Worm (Caenorhabditis elegans) whole organism, young adult: ENCODE results near the gene C54D10.9.

Experiments
- B0019.2 ChIP-seq: fragments of 200-800 bp; sonication (Bioruptor generic); conservative IDR thresholded peaks from 2 replicates; pipeline ENCODE4 v1.3.6; 2022; ENCODE audit warnings: missing genetic modification reagents, missing genetic modification characterization, missing compliant biosample characterization
- B0035.1 ChIP-seq: sonication (generic microtip); optimal IDR thresholded peaks from 2 replicates; lab custom pipeline; 2016; ENCODE audit warnings: missing genetic modification characterization, mild to moderate bottlenecking, missing compliant biosample characterization, missing genotype, missing genetic modification reagents
- B0261.1 ChIP-seq: sonication (generic microtip); optimal IDR thresholded peaks from 2 replicates; lab custom pipeline; 2016; ENCODE audit warnings: mild to moderate bottlenecking, missing genetic modification characterization, moderate library complexity, missing compliant biosample characterization
- C06A6.2 ChIP-seq: fragments of 200-800 bp; sonication (Bioruptor generic); conservative IDR thresholded peaks from 2 replicates; pipeline ENCODE4 v1.3.6; 2022; ENCODE audit warnings: missing genetic modification characterization, missing compliant biosample characterization
- F57C9.4 ChIP-seq: sonication (generic microtip); optimal IDR thresholded peaks from 2 replicates; lab custom pipeline; 2017; ENCODE audit warnings: mild to moderate bottlenecking, missing genetic modification characterization, missing compliant biosample characterization
- K11D2.4 ChIP-seq: fragments of 200-800 bp; sonication (Bioruptor generic); IDR thresholded peaks from 2 replicates; pipeline ENCODE4 v1.3.6; 2022; ENCODE audit warnings: missing genetic modification reagents, missing genetic modification characterization, missing compliant biosample characterization
- ZK185.1 ChIP-seq: sonication (generic microtip); optimal IDR thresholded peaks from 2 replicates; lab custom pipeline; 2016; ENCODE audit warnings: mild to moderate bottlenecking, missing genetic modification characterization, missing compliant biosample characterization; ENCODE audit not compliant: poor library complexity, severe bottlenecking
- aptf-2 ChIP-seq: fragments of 200-800 bp; sonication (Bioruptor generic); conservative IDR thresholded peaks from 2 replicates; pipeline ENCODE4 v1.3.6; 2022; ENCODE audit warnings: missing genetic modification reagents, missing genetic modification characterization, missing compliant biosample characterization
- aptf-3 ChIP-seq: fragments of 200-800 bp; sonication (Bioruptor generic); IDR thresholded peaks from 2 replicates; pipeline ENCODE4 v1.3.6; 2022; ENCODE audit warnings: missing genetic modification characterization, missing compliant biosample characterization
- atf-7 ChIP-seq: sonication (generic microtip); optimal IDR thresholded peaks from 2 replicates; lab custom pipeline; 2017; ENCODE audit warnings: mild to moderate bottlenecking, missing genetic modification characterization, missing compliant biosample characterization
- athp-1 ChIP-seq: sonication (generic microtip); optimal IDR thresholded peaks from 2 replicates; lab custom pipeline; 2017; ENCODE audit warnings: mild to moderate bottlenecking, missing genetic modification characterization, missing compliant biosample characterization
- attf-3 ChIP-seq: fragments of 200-800 bp; sonication (Bioruptor generic); conservative IDR thresholded peaks from 2 replicates; pipeline ENCODE4 v1.3.6; 2022; ENCODE audit warnings: missing genetic modification reagents, missing genetic modification characterization, missing compliant biosample characterization
- attf-5 ChIP-seq: fragments of 200-800 bp; sonication (Bioruptor generic); optimal IDR thresholded peaks from 2 replicates; lab custom pipeline; 2018; ENCODE audit warnings: mild to moderate bottlenecking, missing genetic modification characterization, missing compliant biosample characterization
- attf-6 ChIP-seq: fragments of 200-800 bp; sonication (Bioruptor generic); IDR thresholded peaks from 2 replicates; pipeline ENCODE4 v1.3.6; 2022; ENCODE audit warnings: missing genetic modification reagents, missing genetic modification characterization, missing compliant biosample characterization
- bed-2 ChIP-seq: fragments of 200-800 bp; sonication (Bioruptor generic); IDR thresholded peaks from 2 replicates; pipeline ENCODE4 v1.3.6; 2022; ENCODE audit warnings: missing genetic modification reagents, missing genetic modification characterization, missing compliant biosample characterization
- ceh-27 ChIP-seq: fragments of 200-800 bp; sonication (Bioruptor generic); optimal IDR thresholded peaks from 2 replicates; lab custom pipeline; 2018; ENCODE audit warnings: mild to moderate bottlenecking, missing genetic modification characterization, moderate library complexity, missing compliant biosample characterization
- ceh-58 ChIP-seq: fragments of 200-800 bp; sonication (Bioruptor generic); IDR thresholded peaks from 2 replicates; pipeline ENCODE4 v1.3.6; 2022; ENCODE audit warnings: missing genetic modification characterization, missing compliant biosample characterization
- die-1 ChIP-seq: sonication (generic microtip); optimal IDR thresholded peaks from 2 replicates; lab custom pipeline; 2016; ENCODE audit warnings: missing genotype, mild to moderate bottlenecking, missing genetic modification characterization, missing compliant biosample characterization
- dpff-1 ChIP-seq: sonication (generic microtip); optimal IDR thresholded peaks from 2 replicates; lab custom pipeline; 2017; ENCODE audit warnings: mild to moderate bottlenecking, missing genetic modification characterization, missing compliant biosample characterization
- dpl-1 ChIP-seq: fragments of 150-350 bp; optimal IDR thresholded peaks from 2 replicates; lab custom pipeline; 2014; ENCODE audit warnings: missing biosample characterization, missing genetic modification reagents, missing genetic modification characterization
- efl-1 ChIP-seq: fragments of 150-350 bp; optimal IDR thresholded peaks from 2 replicates; lab custom pipeline; 2014; ENCODE audit warnings: missing biosample characterization, missing genetic modification reagents, missing genetic modification characterization
- ekl-4 ChIP-seq: fragments of 200-800 bp; sonication (Bioruptor generic); IDR thresholded peaks from 2 replicates; pipeline ENCODE4 v1.3.6; 2022; ENCODE audit warnings: missing genetic modification reagents, missing genetic modification characterization, missing compliant biosample characterization
- ets-4 ChIP-seq: fragments of 200-800 bp; sonication (Bioruptor generic); optimal IDR thresholded peaks from 2 replicates; lab custom pipeline; 2018; ENCODE audit warnings: mild to moderate bottlenecking, missing genetic modification characterization, missing compliant biosample characterization
- hlh-12 ChIP-seq: sonication (generic microtip); optimal IDR thresholded peaks from 2 replicates; lab custom pipeline; 2016; ENCODE audit warnings: missing genetic modification characterization, missing compliant biosample characterization
- hmg-1.2 ChIP-seq: fragments of 200-800 bp; sonication (Bioruptor generic); IDR thresholded peaks from 2 replicates; pipeline ENCODE4 v1.3.6; 2022; ENCODE audit warnings: missing genetic modification reagents, missing genetic modification characterization, missing compliant biosample characterization
- lag-1 ChIP-seq: fragments of 200-800 bp; sonication (Bioruptor generic); IDR thresholded peaks from 2 replicates; pipeline ENCODE4 v1.3.6; 2022; ENCODE audit warnings: missing genetic modification reagents, missing genetic modification characterization, missing compliant biosample characterization
- let-526 ChIP-seq: fragments of 200-800 bp; sonication (Bioruptor generic); IDR thresholded peaks from 2 replicates; pipeline ENCODE4 v1.3.6; 2022; ENCODE audit warnings: missing genetic modification reagents, missing genetic modification characterization, missing compliant biosample characterization
- let-607 ChIP-seq, 2 experiments: fragments of 200-800 bp in 1 of 2; sonication (Bioruptor generic) in 1 of 2; sonication (generic microtip) in 1 of 2; optimal IDR thresholded peaks; 2 replicates each; lab custom pipeline; 2016 to 2018; ENCODE audit warnings: mild to moderate bottlenecking in 2 of 2, missing compliant biosample characterization in 2 of 2, missing genetic modification characterization in 2 of 2, moderate library complexity in 2 of 2, missing genotype in 1 of 2
- lin-35 ChIP-seq, 3 experiments: fragments of 150-350 bp in 2 of 3; sonication (generic microtip) in 1 of 3; optimal IDR thresholded peaks; 2 replicates each; lab custom pipeline; 2014 to 2018; ENCODE audit warnings: missing biosample characterization in 3 of 3, missing genetic modification characterization in 3 of 3, missing genetic modification reagents in 3 of 3
- lir-1 ChIP-seq: fragments of 200-800 bp; sonication (Bioruptor generic); conservative IDR thresholded peaks from 2 replicates; pipeline ENCODE4 v1.3.6; 2022; ENCODE audit warnings: missing genetic modification reagents, missing genetic modification characterization, missing compliant biosample characterization
- madf-6 ChIP-seq: fragments of 200-800 bp; sonication (Bioruptor generic); IDR thresholded peaks from 2 replicates; pipeline ENCODE4 v1.3.6; 2022; ENCODE audit warnings: missing genetic modification reagents, missing genetic modification characterization, missing compliant biosample characterization
- madf-8 ChIP-seq: fragments of 200-800 bp; sonication (Bioruptor generic); conservative IDR thresholded peaks from 2 replicates; pipeline ENCODE4 v1.3.6; 2022; ENCODE audit warnings: missing genetic modification reagents, missing genetic modification characterization, missing compliant biosample characterization
- mcd-1 ChIP-seq: fragments of 200-800 bp; sonication (Bioruptor generic); IDR thresholded peaks from 2 replicates; pipeline ENCODE4 v1.3.6; 2022; ENCODE audit warnings: missing genetic modification reagents, missing genetic modification characterization, missing compliant biosample characterization
- mes-4 ChIP-seq: sonication (generic microtip); optimal IDR thresholded peaks from 2 replicates; lab custom pipeline; 2016; ENCODE audit warnings: missing genotype, missing genetic modification characterization, missing compliant biosample characterization
- nfya-2 ChIP-seq: fragments of 200-800 bp; sonication (Bioruptor generic); IDR thresholded peaks from 2 replicates; pipeline ENCODE4 v1.3.6; 2022; ENCODE audit warnings: missing genetic modification reagents, missing genetic modification characterization, missing compliant biosample characterization
- nfyb-1 ChIP-seq: fragments of 200-800 bp; sonication (Bioruptor generic); IDR thresholded peaks from 2 replicates; pipeline ENCODE4 v1.3.6; 2022; ENCODE audit warnings: missing genetic modification reagents, missing genetic modification characterization, missing compliant biosample characterization
- pbrm-1 ChIP-seq: fragments of 200-800 bp; sonication (Bioruptor generic); IDR thresholded peaks from 2 replicates; pipeline ENCODE4 v1.3.6; 2022; ENCODE audit warnings: missing genetic modification reagents, missing genetic modification characterization, missing compliant biosample characterization
- rcor-1 ChIP-seq: fragments of 200-800 bp; sonication (Bioruptor generic); IDR thresholded peaks from 2 replicates; pipeline ENCODE4 v1.3.6; 2022; ENCODE audit warnings: missing genetic modification reagents, missing genetic modification characterization, missing compliant biosample characterization
- sea-2 ChIP-seq: fragments of 200-800 bp; sonication (Bioruptor generic); IDR thresholded peaks from 2 replicates; pipeline ENCODE4 v1.3.6; 2022; ENCODE audit warnings: missing genetic modification characterization, missing compliant biosample characterization
- snpc-1.1 ChIP-seq: sonication (generic microtip); optimal IDR thresholded peaks from 2 replicates; lab custom pipeline; 2017; ENCODE audit warnings: missing genetic modification characterization, mild to moderate bottlenecking, missing compliant biosample characterization, antibody characterized with exemption, moderate library complexity, missing genotype, missing genetic modification reagents; ENCODE audit not compliant: insufficient read depth
- snpc-1.3 ChIP-seq: sonication (generic microtip); optimal IDR thresholded peaks from 2 replicates; lab custom pipeline; 2017; ENCODE audit warnings: missing genetic modification characterization, mild to moderate bottlenecking, missing compliant biosample characterization, antibody characterized with exemption, moderate library complexity, missing genotype, missing genetic modification reagents; ENCODE audit not compliant: insufficient read depth
- snpc-3.4 ChIP-seq: sonication (generic microtip); optimal IDR thresholded peaks from 2 replicates; lab custom pipeline; 2017; ENCODE audit warnings: missing genetic modification characterization, mild to moderate bottlenecking, missing compliant biosample characterization, antibody characterized with exemption, moderate library complexity, missing genotype, missing genetic modification reagents
- unc-62 ChIP-seq: fragments of 150-350 bp; optimal IDR thresholded peaks from 2 replicates; lab custom pipeline; 2014; ENCODE audit warnings: missing biosample characterization, missing genetic modification reagents, missing genetic modification characterization
- zfh-2 ChIP-seq: fragments of 200-800 bp; sonication (Bioruptor generic); conservative IDR thresholded peaks from 2 replicates; pipeline ENCODE4 v1.3.6; 2022; ENCODE audit warnings: missing genetic modification reagents, missing genetic modification characterization, missing compliant biosample characterization
- ztf-28 ChIP-seq: fragments of 200-800 bp; sonication (Bioruptor generic); IDR thresholded peaks from 2 replicates; pipeline ENCODE4 v1.3.6; 2022; ENCODE audit warnings: missing genetic modification reagents, missing genetic modification characterization, missing compliant biosample characterization
- ztf-3 ChIP-seq: fragments of 200-800 bp; sonication (Bioruptor generic); optimal IDR thresholded peaks from 2 replicates; lab custom pipeline; 2018; ENCODE audit warnings: mild to moderate bottlenecking, missing genetic modification characterization, missing compliant biosample characterization

Gene C54D10.9

ce11 chrV:12400677-12401236 lies 46.2 kb upstream of the C54D10.9 start, which contains the start of the genes K01D12.20 and miga-1 (continued):
- TF ChIP-seq F57C9.4 (no peak), madf-6 (GFP tag; lab: Robert Waterston, UW) (peak; percentile 29; the same call in 1 of the 2 replicates), athp-1 (tag; lab: Kevin White, UChicago) (no peak), attf-6 (GFP tag; lab: Robert Waterston, UW) (no peak), attf-5 (GFP tag; lab: Kevin White, UChicago) (peak; percentile 7), aptf-2 (GFP tag; lab: Robert Waterston, UW) (no peak), hmg-1.2 (GFP tag; lab: Robert Waterston, UW) (no peak)
- TF ChIP-seq, all 124 proteins: peak for 6

- TF ChIP-seq mcd-1 (GFP tag; lab: Robert Waterston, UW) (no peak), snpc-1.3 (tag; lab: Kevin White, UChicago) (no peak), snpc-1.1 (no peak), aptf-3 (GFP tag; lab: Robert Waterston, UW) (no peak), madf-6 (GFP tag; lab: Robert Waterston, UW) (peak; percentile 80), mes-4 (tag; lab: Kevin White, UChicago) (no peak), lin-35 (GFP tag; optimal IDR thresholded peaks at IDR 0.05; lab: Kevin White, UChicago) (no peak), die-1 (no peak), bed-2 (GFP tag; lab: Robert Waterston, UW) (no peak), C06A6.2 (GFP tag; lab: Robert Waterston, UW) (no peak), ztf-3 (GFP tag; lab: Kevin White, UChicago) (no peak), B0261.1 (no peak), atf-7 (no peak), unc-62 (GFP tag; lab: Kevin White, UChicago) (no peak), rcor-1 (GFP tag; lab: Robert Waterston, UW) (no peak), K11D2.4 (GFP tag; lab: Robert Waterston, UW) (no peak), efl-1 (peak; percentile 22), pbrm-1 (GFP tag; lab: Robert Waterston, UW) (no peak), madf-8 (GFP tag; lab: Robert Waterston, UW) (0 out of 2 replicates have a peak, but pooled peaks have one; percentile 7), dpff-1 (tag; lab: Kevin White, UChicago) (no peak), hmg-1.2 (GFP tag; lab: Robert Waterston, UW) (no peak), dpl-1 (GFP tag; lab: Kevin White, UChicago) (no peak), attf-3 (0 out of 2 replicates have a peak, but pooled peaks have one; percentile 31), nfya-2 (GFP tag; lab: Robert Waterston, UW) (no peak), ZK185.1 (tag; lab: Kevin White, UChicago) (no peak), attf-6 (GFP tag; lab: Robert Waterston, UW) (no peak), nfyb-1 (no peak), ztf-28 (GFP tag; lab: Robert Waterston, UW) (no peak), lir-1 (GFP tag; lab: Robert Waterston, UW) (no peak), hlh-12 (tag; lab: Kevin White, UChicago) (no peak)
These were observed 45.6 kb upstream of the C54D10.9 start, which contains the start of gene K01D12.7 for ce11 chrV:12401383-12401782. Gene K01D12.7, minus strand, starts transcription at chrV:12401483.

ce11 chrV:12402355-12402754 lies 44.6 kb upstream of the C54D10.9 start, which contains the start of gene K01D12.8:
Gene K01D12.8, plus strand, starts transcription at chrV:12402655.
- TF ChIP-seq ceh-27 (GFP tag; lab: Kevin White, UChicago): no peak
- no peak for TF ChIP-seq ekl-4 (GFP tag; lab: Robert Waterston, UW)
- TF ChIP-seq let-526 (GFP tag; lab: Robert Waterston, UW): no peak
- TF ChIP-seq B0035.1 (tag; lab: Kevin White, UChicago): no peak
- no peak for TF ChIP-seq unc-62 (GFP tag; lab: Kevin White, UChicago)
- no peak for TF ChIP-seq sea-2 (GFP tag; lab: Robert Waterston, UW)
- no peak for TF ChIP-seq C06A6.2 (GFP tag; lab: Robert Waterston, UW)
- TF ChIP-seq lag-1 (GFP tag; lab: Robert Waterston, UW): no peak
- no peak for TF ChIP-seq B0019.2 (GFP tag; lab: Robert Waterston, UW)
- no peak for TF ChIP-seq ets-4 (GFP tag; lab: Kevin White, UChicago)
- no peak for TF ChIP-seq snpc-3.4 (tag; lab: Kevin White, UChicago)
- TF ChIP-seq ceh-58 (GFP tag; lab: Robert Waterston, UW): no peak
- TF ChIP-seq ztf-3 (GFP tag; lab: Kevin White, UChicago): no peak
- TF ChIP-seq let-607 (tag; optimal IDR thresholded peaks at IDR 0.05; lab: Kevin White, UChicago): no peak
- no peak for TF ChIP-seq zfh-2
